Fruit fly (Drosophila melanogaster) whole organism, embryonic: ENCODE measurements around the gene st.

Source experiments
- Atf3 ChIP-seq: fragments of 200-800 bp; sonication (Bioruptor generic); optimal IDR thresholded peaks from 3 replicates; lab custom pipeline; 2016; ENCODE audit warnings: missing biosample characterization, missing genetic modification characterization
- Awh ChIP-seq: fragments of 200-800 bp; sonication (Bioruptor generic); IDR thresholded peaks from 2 replicates; pipeline ENCODE4, ENCODE4 v1.3.6; 2022; ENCODE audit warnings: missing biosample characterization, missing genetic modification characterization
- BEAF-32 ChIP-seq: fragments of 200-800 bp; sonication (Bioruptor generic); optimal IDR thresholded peaks from 3 replicates; lab custom pipeline; 2017; ENCODE audit warnings: missing biosample characterization, missing genetic modification characterization, mild to moderate bottlenecking, moderate library complexity, missing genetic modification reagents
- CG10959 ChIP-seq: fragments of 200-800 bp; sonication (Bioruptor generic); IDR thresholded peaks from 2 replicates; pipeline ENCODE4 v1.3.6; 2022; ENCODE audit warnings: missing biosample characterization, missing genetic modification characterization
- CG11695 ChIP-seq: fragments of 200-800 bp; sonication (Bioruptor generic); IDR thresholded peaks from 3 replicates; pipeline ENCODE4 v1.3.6; 2022; ENCODE audit warnings: missing biosample characterization, missing genetic modification characterization
- CG12769 ChIP-seq: fragments of 200-800 bp; sonication (Bioruptor generic); optimal IDR thresholded peaks from 2 replicates; lab custom pipeline; 2019; ENCODE audit warnings: missing biosample characterization, mild to moderate bottlenecking, missing genetic modification characterization, moderate library complexity
- CG14710 ChIP-seq: fragments of 200-800 bp; sonication (Bioruptor generic); optimal IDR thresholded peaks from 3 replicates; lab custom pipeline; 2019; ENCODE audit warnings: missing biosample characterization, mild to moderate bottlenecking, missing genetic modification characterization, moderate library complexity
- CG15479 ChIP-seq: fragments of 200-800 bp; sonication (Bioruptor generic); optimal IDR thresholded peaks from 3 replicates; lab custom pipeline; 2019; ENCODE audit warnings: missing biosample characterization, mild to moderate bottlenecking, missing genetic modification characterization, moderate library complexity
- CG15514 ChIP-seq: fragments of 200-800 bp; sonication (Bioruptor generic); optimal IDR thresholded peaks from 3 replicates; lab custom pipeline; 2017; ENCODE audit warnings: missing biosample characterization, missing genetic modification characterization, mild to moderate bottlenecking, moderate library complexity, missing genetic modification reagents
- CG1603 ChIP-seq: fragments of 200-800 bp; sonication (Bioruptor generic); optimal IDR thresholded peaks from 2 replicates; lab custom pipeline; 2019; ENCODE audit warnings: missing biosample characterization, mild to moderate bottlenecking, missing genetic modification characterization, moderate library complexity
- CG16779 ChIP-seq: fragments of 200-800 bp; sonication (Bioruptor generic); IDR thresholded peaks from 2 replicates; pipeline ENCODE4 v1.3.6; 2022; ENCODE audit warnings: missing biosample characterization, missing genetic modification characterization
- CG17186 ChIP-seq: fragments of 200-800 bp; sonication (Bioruptor generic); optimal IDR thresholded peaks from 3 replicates; lab custom pipeline; 2017; ENCODE audit warnings: missing biosample characterization, missing genetic modification reagents, missing genetic modification characterization
- CG17568 ChIP-seq: fragments of 200-800 bp; sonication (Bioruptor generic); optimal IDR thresholded peaks from 2 replicates; lab custom pipeline; 2018; ENCODE audit warnings: missing biosample characterization, mild to moderate bottlenecking, missing genetic modification characterization, moderate library complexity
- CG17829 ChIP-seq: fragments of 200-800 bp; optimal IDR thresholded peaks from 2 replicates; lab custom pipeline; 2019; ENCODE audit warnings: missing biosample characterization, mild to moderate bottlenecking, missing genetic modification characterization, moderate library complexity
- CG2712 ChIP-seq: fragments of 200-800 bp; optimal IDR thresholded peaks from 3 replicates; lab custom pipeline; 2019; ENCODE audit warnings: missing biosample characterization, mild to moderate bottlenecking, missing genetic modification characterization, moderate library complexity
- CG32532 ChIP-seq: fragments of 200-800 bp; sonication (Bioruptor generic); IDR thresholded peaks from 2 replicates; pipeline ENCODE4 v1.3.6; 2022; ENCODE audit warnings: missing biosample characterization, missing genetic modification characterization
- CG42726 ChIP-seq: fragments of 200-800 bp; sonication (Bioruptor generic); IDR thresholded peaks from 2 replicates; pipeline ENCODE4 v1.3.6; 2022; ENCODE audit warnings: missing biosample characterization, missing genetic modification characterization; ENCODE audit not compliant: partially characterized antibody
- CG43689 ChIP-seq: fragments of 200-800 bp; sonication (Bioruptor generic); IDR thresholded peaks from 2 replicates; pipeline ENCODE4 v1.3.6; 2022; ENCODE audit warnings: missing biosample characterization, missing genetic modification characterization
- CG6254 ChIP-seq: fragments of 200-800 bp; sonication (Bioruptor generic); optimal IDR thresholded peaks from 3 replicates; lab custom pipeline; 2017; ENCODE audit warnings: mild to moderate bottlenecking, missing biosample characterization, missing genetic modification reagents, missing genetic modification characterization
- CG6813 ChIP-seq: fragments of 200-800 bp; sonication (Bioruptor generic); optimal IDR thresholded peaks from 2 replicates; lab custom pipeline; 2017; ENCODE audit warnings: missing biosample characterization, missing genetic modification characterization, mild to moderate bottlenecking, moderate library complexity, missing genetic modification reagents
- CG6854 ChIP-seq: fragments of 200-800 bp; sonication (Bioruptor generic); optimal IDR thresholded peaks from 3 replicates; lab custom pipeline; 2017; ENCODE audit warnings: missing biosample characterization, mild to moderate bottlenecking, missing genetic modification characterization
- CG9797 ChIP-seq: fragments of 200-800 bp; sonication (Bioruptor generic); optimal IDR thresholded peaks from 3 replicates; lab custom pipeline; 2018; ENCODE audit warnings: missing biosample characterization, mild to moderate bottlenecking, missing genetic modification characterization
- HHEX ChIP-seq: fragments of 200-800 bp; sonication (Bioruptor generic); optimal IDR thresholded peaks from 3 replicates; lab custom pipeline; 2017; ENCODE audit warnings: missing biosample characterization, mild to moderate bottlenecking, missing genetic modification characterization, missing genetic modification reagents
- HLHmδ ChIP-seq: fragments of 200-800 bp; sonication (Bioruptor generic); optimal IDR thresholded peaks from 2 replicates; lab custom pipeline; 2018; ENCODE audit warnings: missing biosample characterization, mild to moderate bottlenecking, missing genetic modification characterization, moderate library complexity
- Kr ChIP-seq: fragments of 200-800 bp; sonication (Bioruptor generic); optimal IDR thresholded peaks from 2 replicates; lab custom pipeline; 2017; ENCODE audit warnings: missing biosample characterization, mild to moderate bottlenecking, missing genetic modification characterization
- Lim3 ChIP-seq: fragments of 200-800 bp; sonication (Bioruptor generic); IDR thresholded peaks from 2 replicates; pipeline ENCODE4 v1.3.6; 2022; ENCODE audit warnings: missing biosample characterization, missing genetic modification characterization
- Med ChIP-seq: fragments of 200-800 bp; sonication (Bioruptor generic); peaks from one replicate; lab custom pipeline; 2016; ENCODE audit warnings: missing biosample characterization, missing genetic modification characterization, mild to moderate bottlenecking, inconsistent platforms, moderate library complexity
- NC2β ChIP-seq: fragments of 200-800 bp; sonication (Bioruptor generic); optimal IDR thresholded peaks from 2 replicates; lab custom pipeline; 2016; ENCODE audit warnings: missing biosample characterization, missing genetic modification characterization
- Opbp ChIP-seq: fragments of 200-800 bp; sonication (Bioruptor generic); IDR thresholded peaks from 3 replicates; pipeline ENCODE4 v1.3.6; 2022; ENCODE audit warnings: missing biosample characterization, missing genetic modification characterization; ENCODE audit not compliant: partially characterized antibody
- Sry-δ ChIP-seq: fragments of 200-800 bp; sonication (Bioruptor generic); optimal IDR thresholded peaks from 2 replicates; lab custom pipeline; 2016; ENCODE audit warnings: missing biosample characterization, missing genetic modification characterization
- Vsx1 ChIP-seq: fragments of 200-800 bp; sonication (Bioruptor generic); optimal IDR thresholded peaks from 2 replicates; lab custom pipeline; 2017; ENCODE audit warnings: missing biosample characterization, mild to moderate bottlenecking, missing genetic modification characterization, missing genetic modification reagents
- ab ChIP-seq: fragments of 200-800 bp; sonication (Bioruptor generic); optimal IDR thresholded peaks from 2 replicates; lab custom pipeline; 2016; ENCODE audit warnings: missing biosample characterization, missing genetic modification characterization
- az2 ChIP-seq: fragments of 200-800 bp; sonication (Bioruptor generic); optimal IDR thresholded peaks from 3 replicates; lab custom pipeline; 2016; ENCODE audit warnings: missing biosample characterization, missing genetic modification characterization
- bowl ChIP-seq: fragments of 200-800 bp; sonication (Bioruptor generic); IDR thresholded peaks from 2 replicates; pipeline ENCODE4 v1.3.6; 2022; ENCODE audit warnings: missing biosample characterization, missing genetic modification characterization
- chm ChIP-seq: fragments of 200-800 bp; sonication (Bioruptor generic); IDR thresholded peaks from 2 replicates; pipeline ENCODE4 v1.3.6; 2022; ENCODE audit warnings: missing biosample characterization, missing genetic modification characterization
- ci ChIP-seq: fragments of 200-800 bp; sonication (Bioruptor generic); IDR thresholded peaks from 3 replicates; pipeline ENCODE4 v1.3.6; 2022; ENCODE audit warnings: missing biosample characterization, missing genetic modification characterization
- crol ChIP-seq: fragments of 200-800 bp; sonication (Bioruptor generic); IDR thresholded peaks from 2 replicates; pipeline ENCODE4 v1.3.6; 2022; ENCODE audit warnings: missing biosample characterization, missing genetic modification characterization
- dimm ChIP-seq: fragments of 200-800 bp; sonication (Bioruptor generic); IDR thresholded peaks from 2 replicates; pipeline ENCODE4 v1.3.6; 2022; ENCODE audit warnings: missing biosample characterization, missing genetic modification characterization
- gt ChIP-seq: fragments of 200-800 bp; sonication (Bioruptor generic); IDR thresholded peaks from 2 replicates; pipeline ENCODE4 v1.3.6; 2022; ENCODE audit warnings: missing biosample characterization, missing genetic modification characterization
- insv ChIP-seq, 2 experiments: fragments of 200-800 bp; sonication (Bioruptor generic); optimal IDR thresholded peaks; 3 replicates each; lab custom pipeline; 2016 to 2018; ENCODE audit warnings: missing biosample characterization in 2 of 2, missing genetic modification characterization in 2 of 2
- kni ChIP-seq: fragments of 200-800 bp; sonication (Bioruptor generic); optimal IDR thresholded peaks from 3 replicates; lab custom pipeline; 2017; ENCODE audit warnings: mild to moderate bottlenecking, missing biosample characterization, missing genetic modification reagents, missing genetic modification characterization
- knrl ChIP-seq: fragments of 200-800 bp; sonication (Bioruptor generic); IDR thresholded peaks from 3 replicates; pipeline ENCODE4 v1.3.6; 2022; ENCODE audit warnings: missing biosample characterization, missing genetic modification characterization; ENCODE audit not compliant: partially characterized antibody
- odd ChIP-seq: fragments of 200-800 bp; sonication (Bioruptor generic); optimal IDR thresholded peaks from 2 replicates; lab custom pipeline; 2017; ENCODE audit warnings: missing biosample characterization, mild to moderate bottlenecking, missing genetic modification characterization
- pb ChIP-seq: fragments of 200-800 bp; sonication (Bioruptor generic); optimal IDR thresholded peaks from 3 replicates; lab custom pipeline; 2016; ENCODE audit warnings: missing biosample characterization, missing genetic modification characterization
- row ChIP-seq: fragments of 200-800 bp; sonication (Bioruptor generic); IDR thresholded peaks from 3 replicates; pipeline ENCODE4 v1.3.6; 2022; ENCODE audit warnings: missing biosample characterization, missing genetic modification characterization
- sd ChIP-seq: fragments of 200-800 bp; sonication (Bioruptor generic); optimal IDR thresholded peaks from 3 replicates; lab custom pipeline; 2018; ENCODE audit warnings: missing biosample characterization, mild to moderate bottlenecking, missing genetic modification characterization, moderate library complexity
- sob ChIP-seq: fragments of 200-800 bp; sonication (Bioruptor generic); IDR thresholded peaks from 2 replicates; pipeline ENCODE4 v1.3.6; 2022; ENCODE audit warnings: missing biosample characterization, missing genetic modification characterization
- sug ChIP-seq: fragments of 200-800 bp; optimal IDR thresholded peaks from 2 replicates; lab custom pipeline; 2019; ENCODE audit warnings: missing biosample characterization, mild to moderate bottlenecking, missing genetic modification characterization, moderate library complexity
- usp ChIP-seq: fragments of >200 bp; optimal IDR thresholded peaks from 2 replicates; lab custom pipeline; 2017; ENCODE audit warnings: missing biosample characterization, missing genetic modification characterization
- z ChIP-seq: fragments of 200-800 bp; sonication (Bioruptor generic); IDR thresholded peaks from 3 replicates; pipeline ENCODE4 v1.3.6; 2022; ENCODE audit warnings: missing biosample characterization, missing genetic modification characterization
- zfh1 ChIP-seq: fragments of 200-800 bp; sonication (Bioruptor generic); IDR thresholded peaks from 3 replicates; pipeline ENCODE4 v1.3.6; 2022; ENCODE audit warnings: missing biosample characterization, missing genetic modification characterization

The st gene

DNA sequence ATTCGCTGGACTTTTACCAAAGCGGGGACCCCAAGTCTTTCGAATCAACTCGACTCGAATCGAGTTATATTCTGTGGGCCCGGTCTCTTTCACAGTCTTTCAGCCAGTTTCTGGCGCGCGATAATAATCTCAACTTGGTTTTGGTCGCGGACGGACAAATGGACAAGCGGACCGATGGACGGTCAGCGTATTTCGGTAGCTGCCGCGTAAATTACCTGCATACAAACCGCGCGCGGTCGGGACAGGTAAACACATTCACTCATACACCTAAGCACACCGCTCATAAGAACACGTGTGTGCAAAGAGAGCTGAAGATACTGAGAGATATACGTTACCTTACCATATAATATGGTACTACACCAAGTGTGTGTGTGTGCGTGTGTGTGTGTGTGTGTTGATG is 8.2 kb upstream of the st start (continued):
- TF ChIP-seq CG1603, result no peak
- no peak for TF ChIP-seq dimm (GFP tag; lab: Robert Waterston, UW)
- TF ChIP-seq CG6854 (GFP tag; lab: Kevin White, UChicago), result no peak
- no peak for TF ChIP-seq BEAF-32
- TF ChIP-seq CG15479 (GFP tag; lab: Kevin White, UChicago), result peak; percentile 69
- no peak for TF ChIP-seq Awh (GFP tag; lab: Robert Waterston, UW)
- peak; percentile 81; the same call in 2 of the 3 replicates for TF ChIP-seq z
- peak; percentile 51 for TF ChIP-seq HLHmδ (GFP tag; lab: Kevin White, UChicago)
- TF ChIP-seq Opbp (GFP tag; lab: Robert Waterston, UW), result 0 out of 3 replicates have a peak, but pooled peaks have one; percentile 19
- no peak for TF ChIP-seq gt (GFP tag; lab: Robert Waterston, UW)
- TF ChIP-seq CG11695 (GFP tag; lab: Robert Waterston, UW), result no peak
- peak; percentile 21 for TF ChIP-seq Med
- peak; percentile 4 for TF ChIP-seq sd (tag; lab: Kevin White, UChicago)
- TF ChIP-seq chm (GFP tag; lab: Robert Waterston, UW), result 0 out of 2 replicates have a peak, but pooled peaks have one; percentile 14
- TF ChIP-seq CG9797 (GFP tag; lab: Kevin White, UChicago), result no peak
- no peak for TF ChIP-seq ab (GFP tag; lab: Kevin White, UChicago)
- no peak for TF ChIP-seq az2 (GFP tag; lab: Kevin White, UChicago)
- no peak for TF ChIP-seq HHEX (GFP tag; lab: Kevin White, UChicago)
- TF ChIP-seq sug (tag; lab: Kevin White, UChicago), result no peak
- TF ChIP-seq kni (GFP tag; lab: Kevin White, UChicago), result peak; percentile 81
- TF ChIP-seq crol (GFP tag; lab: Robert Waterston, UW), result peak; percentile 50; the same call in 1 of the 2 replicates
- no peak for TF ChIP-seq usp (GFP tag; lab: Kevin White, UChicago)
- no peak for TF ChIP-seq Lim3 (GFP tag; lab: Robert Waterston, UW)
- no peak for TF ChIP-seq Sry-δ
- TF ChIP-seq CG10959 (GFP tag; lab: Robert Waterston, UW), result no peak
- no peak for TF ChIP-seq CG15514 (GFP tag; lab: Kevin White, UChicago)
- TF ChIP-seq CG14710 (tag; lab: Kevin White, UChicago), result no peak
- TF ChIP-seq CG17186 (GFP tag; lab: Kevin White, UChicago), result no peak
- no peak for TF ChIP-seq CG32532
- peak; percentile 60 for TF ChIP-seq Vsx1 (GFP tag; lab: Kevin White, UChicago)
- no peak for TF ChIP-seq CG17829
- no peak for TF ChIP-seq CG6813 (GFP tag; lab: Kevin White, UChicago)
- no peak for TF ChIP-seq pb (GFP tag; lab: Kevin White, UChicago)
- TF ChIP-seq Atf3 (GFP tag; lab: Kevin White, UChicago), result no peak
- TF ChIP-seq odd (GFP tag; lab: Kevin White, UChicago), result no peak
- no peak for TF ChIP-seq row
- TF ChIP-seq CG6254 (GFP tag; lab: Kevin White, UChicago), result no peak
- TF ChIP-seq knrl (GFP tag; lab: Robert Waterston, UW), result no peak
- TF ChIP-seq CG42726, result no peak
- TF ChIP-seq insv (GFP tag; optimal IDR thresholded peaks at IDR 0.05; lab: Kevin White, UChicago), result no peak
- TF ChIP-seq Kr (GFP tag; lab: Kevin White, UChicago), result peak; percentile 45
- TF ChIP-seq CG12769 (tag; lab: Kevin White, UChicago), result peak; percentile 23
- TF ChIP-seq CG16779 (GFP tag; lab: Robert Waterston, UW), result no peak
- peak; percentile 83; the same call in 1 of the 2 replicates for TF ChIP-seq bowl (GFP tag; lab: Robert Waterston, UW)
- TF ChIP-seq zfh1 (GFP tag; lab: Robert Waterston, UW), result no peak
- no peak for TF ChIP-seq NC2β (GFP tag; lab: Kevin White, UChicago)
- 0 out of 3 replicates have a peak, but pooled peaks have one; percentile 44 for TF ChIP-seq ci (GFP tag; lab: Robert Waterston, UW)
- peak; percentile 40 for TF ChIP-seq sob (GFP tag; lab: Robert Waterston, UW)
- TF ChIP-seq CG17568 (GFP tag; lab: Kevin White, UChicago), result no peak
- TF ChIP-seq CG43689, result no peak
- no peak for TF ChIP-seq CG2712
